Fruit fly (Drosophila melanogaster): ENCODE results near the gene CG31111.

CG31111 gene

dm6 chr3R:25049742-25050517 is 6.0 kb downstream of the CG31111 start (continued):
- TF ChIP-seq CG12769 (tag; optimal IDR thresholded peaks at IDR 0.05): peak; percentile 73
- TF ChIP-seq inv (GFP tag; IDR thresholded peaks at IDR 0.05; ENCODE audit: partially characterized antibody): no peak
- TF ChIP-seq lab (GFP tag; optimal IDR thresholded peaks at IDR 0.05): peak; percentile 72
- TF ChIP-seq Myb (GFP tag; optimal IDR thresholded peaks at IDR 0.05): peak; percentile 9
- TF ChIP-seq tio (GFP tag; optimal IDR thresholded peaks at IDR 0.05): no peak
- peak; percentile 42 for TF ChIP-seq p53 (GFP tag; optimal IDR thresholded peaks at IDR 0.05)
- no peak for TF ChIP-seq ERR (GFP tag; optimal IDR thresholded peaks at IDR 0.05)
- peak; percentile 13 for TF ChIP-seq CG17359 (tag; optimal IDR thresholded peaks at IDR 0.05)
- no peak for TF ChIP-seq lola (GFP tag; optimal IDR thresholded peaks at IDR 0.05)
- TF ChIP-seq dmrt11E (tag; optimal IDR thresholded peaks at IDR 0.05): no peak
- no peak for TF ChIP-seq CG34422 (GFP tag; IDR thresholded peaks at IDR 0.05)
- peak; percentile 49 to 84 for TF ChIP-seq Trl (optimal IDR thresholded peaks at IDR 0.05)
- peak; percentile 9 for TF ChIP-seq Trl (GFP tag; optimal IDR thresholded peaks at IDR 0.05)
- no peak for TF ChIP-seq CG1529 (GFP tag; optimal IDR thresholded peaks at IDR 0.05)
- TF ChIP-seq grn (GFP tag; optimal IDR thresholded peaks at IDR 0.05): peak; percentile 55
- no peak for TF ChIP-seq slou (GFP tag; optimal IDR thresholded peaks at IDR 0.05)
- peak; percentile 25 for TF ChIP-seq CG3163 (GFP tag; optimal IDR thresholded peaks at IDR 0.05)
- TF ChIP-seq lbe (GFP tag; optimal IDR thresholded peaks at IDR 0.05): peak; percentile 88
- peak; percentile 70 for TF ChIP-seq Fer1 (GFP tag; optimal IDR thresholded peaks at IDR 0.05)
- peak; percentile 46 for TF ChIP-seq ftz-f1 (GFP tag; optimal IDR thresholded peaks at IDR 0.05)
- no peak for TF ChIP-seq tna (GFP tag; IDR thresholded peaks at IDR 0.05; ENCODE audit: partially characterized antibody)
- TF ChIP-seq Bdp1 (GFP tag; optimal IDR thresholded peaks at IDR 0.05): no peak
- TF ChIP-seq chm (GFP tag; IDR thresholded peaks at IDR 0.05): no peak
- no peak for TF ChIP-seq CG13123 (GFP tag; optimal IDR thresholded peaks at IDR 0.05)
- no peak for TF ChIP-seq CG14860 (GFP tag; IDR thresholded peaks at IDR 0.05; ENCODE audit: partially characterized antibody)
- TF ChIP-seq fd64A (GFP tag; optimal IDR thresholded peaks at IDR 0.05): no peak
- TF ChIP-seq Awh (GFP tag; IDR thresholded peaks at IDR 0.05): no peak
- TF ChIP-seq ase (GFP tag; IDR thresholded peaks at IDR 0.05): no peak
- TF ChIP-seq NFAT (GFP tag; IDR thresholded peaks at IDR 0.05): no peak
- no peak for TF ChIP-seq pho (GFP tag; optimal IDR thresholded peaks at IDR 0.05)
- no peak for TF ChIP-seq Doc2 (GFP tag; IDR thresholded peaks at IDR 0.05)
- peak; percentile 4 for TF ChIP-seq gro (GFP tag; optimal IDR thresholded peaks at IDR 0.05)
- TF ChIP-seq sens (GFP tag): peak; percentile 62
- peak; percentile 40 for TF ChIP-seq Sry-β (GFP tag; optimal IDR thresholded peaks at IDR 0.05)
- peak; percentile 24 for TF ChIP-seq CG15601 (tag; optimal IDR thresholded peaks at IDR 0.05)
- TF ChIP-seq MTF-1 (GFP tag; optimal IDR thresholded peaks at IDR 0.05; ENCODE audit: borderline replicate concordance): peak; percentile 24
- peak; percentile 58 for TF ChIP-seq sd (tag; optimal IDR thresholded peaks at IDR 0.05)
- TF ChIP-seq Nf-YC (tag; optimal IDR thresholded peaks at IDR 0.05): peak; percentile 85
- TF ChIP-seq Nf-YB (GFP tag; optimal IDR thresholded peaks at IDR 0.05): peak; percentile 85
- no peak for TF ChIP-seq E2f1 (GFP tag; IDR thresholded peaks at IDR 0.05)
- no peak for TF ChIP-seq CG4328 (GFP tag; optimal IDR thresholded peaks at IDR 0.05)
- peak; percentile 38 for TF ChIP-seq CG7745 (tag; optimal IDR thresholded peaks at IDR 0.05)
- TF ChIP-seq CG7271 (tag; optimal IDR thresholded peaks at IDR 0.05): peak; percentile 55
- TF ChIP-seq corto (GFP tag; optimal IDR thresholded peaks at IDR 0.05): peak; percentile 58
- TF ChIP-seq C15 (GFP tag; IDR thresholded peaks at IDR 0.05): no peak
- no peak for TF ChIP-seq CG3838 (GFP tag; optimal IDR thresholded peaks at IDR 0.05)
- no peak for TF ChIP-seq hth (optimal IDR thresholded peaks at IDR 0.05)
- peak; percentile 14 for TF ChIP-seq Fer2 (tag; optimal IDR thresholded peaks at IDR 0.05)
- TF ChIP-seq CG13424 (tag; optimal IDR thresholded peaks at IDR 0.05): no peak
- no peak for TF ChIP-seq CG15073 (GFP tag; optimal IDR thresholded peaks at IDR 0.05)
